Fruit fly (Drosophila melanogaster) whole organism, embryonic: ENCODE results near the gene Plzf.

Experiments used
- Adf1 ChIP-seq: fragments of 200-800 bp; sonication (Bioruptor generic); IDR thresholded peaks from 2 replicates; pipeline ENCODE4 v1.3.6; 2022; ENCODE audit warnings: missing biosample characterization, missing genetic modification characterization
- Atf6 ChIP-seq: fragments of 200-800 bp; sonication (Bioruptor generic); IDR thresholded peaks from 2 replicates; pipeline ENCODE4 v1.3.6; 2022; ENCODE audit warnings: missing biosample characterization, missing genetic modification characterization
- Bdp1 ChIP-seq: fragments of 200-800 bp; sonication (Bioruptor generic); optimal IDR thresholded peaks from 3 replicates; lab custom pipeline; 2016; ENCODE audit warnings: missing biosample characterization, missing genetic modification characterization
- CG10431 ChIP-seq: fragments of 200-800 bp; sonication (Bioruptor generic); optimal IDR thresholded peaks from 3 replicates; lab custom pipeline; 2018; ENCODE audit warnings: missing biosample characterization, mild to moderate bottlenecking, missing genetic modification characterization
- CG10654 ChIP-seq: fragments of 200-800 bp; sonication (Bioruptor generic); optimal IDR thresholded peaks from 2 replicates; lab custom pipeline; 2016; ENCODE audit warnings: missing biosample characterization, missing genetic modification characterization
- CG11398 ChIP-seq: fragments of 200-800 bp; sonication (Bioruptor generic); optimal IDR thresholded peaks from 2 replicates; lab custom pipeline; 2016; ENCODE audit warnings: missing biosample characterization, missing genetic modification characterization
- CG11695 ChIP-seq: fragments of 200-800 bp; sonication (Bioruptor generic); IDR thresholded peaks from 3 replicates; pipeline ENCODE4 v1.3.6; 2022; ENCODE audit warnings: missing biosample characterization, missing genetic modification characterization
- CG12391 ChIP-seq: fragments of 200-800 bp; sonication (Bioruptor generic); optimal IDR thresholded peaks from 3 replicates; lab custom pipeline; 2018; ENCODE audit warnings: missing biosample characterization, mild to moderate bottlenecking, missing genetic modification characterization, moderate library complexity
- CG13287 ChIP-seq: fragments of 200-800 bp; sonication (Bioruptor generic); IDR thresholded peaks from 2 replicates; pipeline ENCODE4 v1.3.6; 2022; ENCODE audit warnings: missing biosample characterization, missing genetic modification characterization; ENCODE audit not compliant: partially characterized antibody
- CG13296 ChIP-seq: fragments of 200-800 bp; sonication (Bioruptor generic); optimal IDR thresholded peaks from 3 replicates; lab custom pipeline; 2018; ENCODE audit warnings: missing biosample characterization, mild to moderate bottlenecking, missing genetic modification characterization
- CG15479 ChIP-seq: fragments of 200-800 bp; sonication (Bioruptor generic); optimal IDR thresholded peaks from 3 replicates; lab custom pipeline; 2019; ENCODE audit warnings: missing biosample characterization, mild to moderate bottlenecking, missing genetic modification characterization, moderate library complexity
- CG17328 ChIP-seq: fragments of 200-800 bp; sonication (Bioruptor generic); IDR thresholded peaks from 2 replicates; pipeline ENCODE4 v1.3.6; 2022; ENCODE audit warnings: missing biosample characterization, missing genetic modification characterization
- CG17361 ChIP-seq: fragments of 200-800 bp; sonication (Bioruptor generic); IDR thresholded peaks from 3 replicates; pipeline ENCODE4 v1.3.6; 2022; ENCODE audit warnings: missing biosample characterization, missing genetic modification characterization
- CG17802 ChIP-seq: fragments of 200-800 bp; sonication (Bioruptor generic); optimal IDR thresholded peaks from 2 replicates; lab custom pipeline; 2018; ENCODE audit warnings: missing biosample characterization, mild to moderate bottlenecking, missing genetic modification characterization, moderate library complexity
- CG30403 ChIP-seq: fragments of 200-800 bp; sonication (Bioruptor generic); optimal IDR thresholded peaks from 3 replicates; lab custom pipeline; 2016; ENCODE audit warnings: missing biosample characterization, missing genetic modification characterization
- CG3065 ChIP-seq: fragments of 200-800 bp; sonication (Bioruptor generic); optimal IDR thresholded peaks from 2 replicates; lab custom pipeline; 2016; ENCODE audit warnings: missing biosample characterization, missing genetic modification characterization
- CG31365 ChIP-seq: fragments of 200-800 bp; sonication (Bioruptor generic); optimal IDR thresholded peaks from 2 replicates; lab custom pipeline; 2018; ENCODE audit warnings: missing biosample characterization, mild to moderate bottlenecking, missing genetic modification characterization
- CG34376 ChIP-seq: fragments of 200-800 bp; sonication (Bioruptor generic); optimal IDR thresholded peaks from 2 replicates; lab custom pipeline; 2018; ENCODE audit warnings: missing biosample characterization, mild to moderate bottlenecking, missing genetic modification characterization
- CG3838 ChIP-seq: fragments of 200-800 bp; sonication (Bioruptor generic); optimal IDR thresholded peaks from 3 replicates; lab custom pipeline; 2016; ENCODE audit warnings: missing biosample characterization, missing genetic modification characterization
- CG4854 ChIP-seq: fragments of 200-800 bp; sonication (Bioruptor generic); optimal IDR thresholded peaks from 2 replicates; lab custom pipeline; 2016; ENCODE audit warnings: missing biosample characterization, missing genetic modification characterization, inconsistent platforms
- CG6654 ChIP-seq: fragments of 200-800 bp; sonication (Bioruptor generic); optimal IDR thresholded peaks from 2 replicates; lab custom pipeline; 2017; ENCODE audit warnings: missing biosample characterization, mild to moderate bottlenecking, missing genetic modification characterization
- CG6683 ChIP-seq: fragments of 200-800 bp; sonication (Bioruptor generic); optimal IDR thresholded peaks from 2 replicates; lab custom pipeline; 2017; ENCODE audit warnings: missing biosample characterization, mild to moderate bottlenecking, missing genetic modification characterization, missing genetic modification reagents
- CG7271 ChIP-seq: fragments of 200-800 bp; sonication (Bioruptor generic); optimal IDR thresholded peaks from 2 replicates; lab custom pipeline; 2018; ENCODE audit warnings: missing biosample characterization, mild to moderate bottlenecking, missing genetic modification characterization, moderate library complexity
- CG8924 ChIP-seq: fragments of 200-800 bp; optimal IDR thresholded peaks from 3 replicates; lab custom pipeline; 2019; ENCODE audit warnings: missing biosample characterization, mild to moderate bottlenecking, missing genetic modification characterization, moderate library complexity
- Eip74EF ChIP-seq, 2 experiments: fragments of 200-800 bp in 1 of 2; fragments of >200 bp in 1 of 2; sonication (Bioruptor generic) in 1 of 2; optimal IDR thresholded peaks; 2 replicates each; lab custom pipeline; 2017 to 2019; ENCODE audit warnings: missing biosample characterization in 2 of 2, missing genetic modification characterization in 2 of 2, mild to moderate bottlenecking in 1 of 2, moderate library complexity in 1 of 2
- Gsc ChIP-seq: fragments of 200-800 bp; sonication (Bioruptor generic); IDR thresholded peaks from 2 replicates; pipeline ENCODE4 v1.3.6; 2022; ENCODE audit warnings: missing biosample characterization, missing genetic modification characterization
- Hey ChIP-seq: fragments of 200-800 bp; sonication (Bioruptor generic); optimal IDR thresholded peaks from 3 replicates; lab custom pipeline; 2018; ENCODE audit warnings: missing biosample characterization, mild to moderate bottlenecking, missing genetic modification characterization
- Hr78 ChIP-seq, 2 experiments: fragments of 200-800 bp in 1 of 2; fragments of >200 bp in 1 of 2; sonication (Bioruptor generic) in 1 of 2; optimal IDR thresholded peaks; 2 replicates each; lab custom pipeline; 2017 to 2019; ENCODE audit warnings: missing biosample characterization in 2 of 2, missing genetic modification characterization in 2 of 2, mild to moderate bottlenecking in 1 of 2, moderate library complexity in 1 of 2
- Max ChIP-seq: fragments of 200-800 bp; sonication (Bioruptor generic); optimal IDR thresholded peaks from 2 replicates; lab custom pipeline; 2016; ENCODE audit warnings: missing biosample characterization, mild to moderate bottlenecking, missing genetic modification characterization
- NC2α ChIP-seq: fragments of 200-800 bp; sonication (Bioruptor generic); optimal IDR thresholded peaks from 2 replicates; lab custom pipeline; 2016; ENCODE audit warnings: missing biosample characterization, missing genetic modification characterization
- Neu2 ChIP-seq: fragments of 200-800 bp; sonication (Bioruptor generic); optimal IDR thresholded peaks from 3 replicates; lab custom pipeline; 2016; ENCODE audit warnings: missing biosample characterization, missing genetic modification characterization, borderline replicate concordance
- Oli ChIP-seq: fragments of 200-800 bp; sonication (Bioruptor generic); optimal IDR thresholded peaks from 2 replicates; lab custom pipeline; 2018; ENCODE audit warnings: missing biosample characterization, mild to moderate bottlenecking, missing genetic modification characterization, moderate library complexity
- Spps ChIP-seq: fragments of 200-800 bp; sonication (Bioruptor generic); optimal IDR thresholded peaks from 2 replicates; lab custom pipeline; 2018; ENCODE audit warnings: missing biosample characterization, mild to moderate bottlenecking, missing genetic modification characterization
- Vsx1 ChIP-seq: fragments of 200-800 bp; sonication (Bioruptor generic); optimal IDR thresholded peaks from 2 replicates; lab custom pipeline; 2017; ENCODE audit warnings: missing biosample characterization, mild to moderate bottlenecking, missing genetic modification characterization, missing genetic modification reagents
- br ChIP-seq: fragments of >200 bp; optimal IDR thresholded peaks from 2 replicates; lab custom pipeline; 2017
- cato ChIP-seq: fragments of 200-800 bp; sonication (Bioruptor generic); optimal IDR thresholded peaks from 2 replicates; lab custom pipeline; 2016; ENCODE audit warnings: missing biosample characterization, missing genetic modification characterization, borderline replicate concordance
- dmrt11E ChIP-seq: fragments of 200-800 bp; sonication (Bioruptor generic); optimal IDR thresholded peaks from 3 replicates; lab custom pipeline; 2018; ENCODE audit warnings: missing biosample characterization, mild to moderate bottlenecking, missing genetic modification characterization, moderate library complexity
- dpn ChIP-seq, 2 experiments: fragments of 200-800 bp; sonication (Bioruptor generic); optimal IDR thresholded peaks; 3 replicates each; lab custom pipeline; 2016; ENCODE audit warnings: missing biosample characterization in 2 of 2, missing genetic modification characterization in 2 of 2
- gro ChIP-seq: fragments of 200-800 bp; sonication (Bioruptor generic); optimal IDR thresholded peaks from 2 replicates; lab custom pipeline; 2016; ENCODE audit warnings: missing biosample characterization, missing genetic modification characterization
- gsb-n ChIP-seq: fragments of 200-800 bp; sonication (Bioruptor generic); optimal IDR thresholded peaks from 3 replicates; lab custom pipeline; 2018; ENCODE audit warnings: missing biosample characterization, mild to moderate bottlenecking, missing genetic modification characterization
- mirr ChIP-seq: fragments of 200-800 bp; sonication (Bioruptor generic); optimal IDR thresholded peaks from 3 replicates; lab custom pipeline; 2018; ENCODE audit warnings: missing biosample characterization, mild to moderate bottlenecking, missing genetic modification characterization
- nerfin-1 ChIP-seq: fragments of 200-800 bp; sonication (Bioruptor generic); optimal IDR thresholded peaks from 3 replicates; lab custom pipeline; 2019; ENCODE audit warnings: missing biosample characterization, mild to moderate bottlenecking, missing genetic modification characterization, moderate library complexity
- odd ChIP-seq: fragments of 200-800 bp; sonication (Bioruptor generic); optimal IDR thresholded peaks from 2 replicates; lab custom pipeline; 2017; ENCODE audit warnings: missing biosample characterization, mild to moderate bottlenecking, missing genetic modification characterization
- sc ChIP-seq, 3 experiments: fragments of >200 bp in 2 of 3; fragments of 200-800 bp in 1 of 3; sonication (Bioruptor generic) in 1 of 3; optimal IDR thresholded peaks; 2 replicates in 2 of 3; 3 replicates in 1 of 3; lab custom pipeline; 2017; ENCODE audit warnings: mild to moderate bottlenecking in 1 of 3, missing biosample characterization in 1 of 3, missing genetic modification characterization in 1 of 3, missing genetic modification reagents in 1 of 3
- sens ChIP-seq: fragments of 200-800 bp; sonication (Bioruptor generic); peaks from one replicate; lab custom pipeline; 2016; ENCODE audit warnings: missing biosample characterization, missing genetic modification characterization
- tap ChIP-seq: fragments of 200-800 bp; optimal IDR thresholded peaks from 3 replicates; lab custom pipeline; 2019; ENCODE audit warnings: missing biosample characterization, mild to moderate bottlenecking, missing genetic modification characterization, moderate library complexity
- tin ChIP-seq: fragments of 200-800 bp; sonication (Bioruptor generic); optimal IDR thresholded peaks from 3 replicates; lab custom pipeline; 2016; ENCODE audit warnings: missing biosample characterization, missing genetic modification characterization
- trh ChIP-seq: fragments of 200-800 bp; sonication (Bioruptor generic); optimal IDR thresholded peaks from 2 replicates; lab custom pipeline; 2016; ENCODE audit warnings: missing biosample characterization, missing genetic modification characterization
- unpg ChIP-seq: fragments of 200-800 bp; sonication (Bioruptor generic); optimal IDR thresholded peaks from 3 replicates; lab custom pipeline; 2018; ENCODE audit warnings: missing biosample characterization, mild to moderate bottlenecking, missing genetic modification characterization, moderate library complexity

Plzf gene

dm6 chr2L:12021193-12021592 lies 27.5 kb downstream of the Plzf start (continued):
- TF ChIP-seq Vsx1 (GFP tag; lab: Kevin White, UChicago) (peak; percentile 81), CG8924 (peak; percentile 59), Hr78 (GFP tag; optimal IDR thresholded peaks at IDR 0.05; lab: Kevin White, UChicago) (no peak), CG15479 (no peak), Eip74EF (GFP tag; optimal IDR thresholded peaks at IDR 0.05; lab: Kevin White, UChicago) (peak in 1 of 2 experiments; percentile 79), Gsc (GFP tag; lab: Robert Waterston, UW) (no peak), CG10654 (peak; percentile 23), CG17802 (tag; lab: Kevin White, UChicago) (peak; percentile 15), sc (optimal IDR thresholded peaks at IDR 0.05; lab: Kevin White, UChicago) (no peak), sc (GFP tag; optimal IDR thresholded peaks at IDR 0.05; lab: Kevin White, UChicago) (peak; percentile 80), CG11398 (GFP tag; lab: Kevin White, UChicago) (peak; percentile 54), tap (peak; percentile 41), odd (peak; percentile 71), CG11695 (GFP tag; lab: Robert Waterston, UW) (peak; percentile 50; the same call in 1 of the 3 replicates), nerfin-1 (tag; lab: Kevin White, UChicago) (peak; percentile 36), Atf6 (GFP tag; lab: Robert Waterston, UW) (peak; percentile 83), sens (GFP tag; lab: Kevin White, UChicago) (peak; percentile 96), Hey (tag; lab: Kevin White, UChicago) (peak; percentile 67), gro (GFP tag; lab: Kevin White, UChicago) (peak; percentile 25), CG4854 (GFP tag; lab: Kevin White, UChicago) (peak; percentile 46), CG34376 (GFP tag; lab: Kevin White, UChicago) (peak; percentile 40), dpn (GFP tag; optimal IDR thresholded peaks at IDR 0.05; lab: Kevin White, UChicago) (peak; percentile 32 to 53), CG7271 (peak; percentile 29), trh (GFP tag; lab: Kevin White, UChicago) (peak; percentile 65), Max (GFP tag; lab: Kevin White, UChicago) (peak; percentile 48), CG10431 (GFP tag; lab: Kevin White, UChicago) (peak; percentile 70), CG17361 (GFP tag; lab: Robert Waterston, UW) (0 out of 3 replicates have a peak, but pooled peaks have one; percentile 13), CG3065 (GFP tag; lab: Kevin White, UChicago) (peak; percentile 40), Adf1 (GFP tag; lab: Robert Waterston, UW) (peak; percentile 46; the same call in 1 of the 2 replicates), CG31365 (tag; lab: Kevin White, UChicago) (peak; percentile 1), dmrt11E (tag; lab: Kevin White, UChicago) (peak; percentile 69), CG3838 (GFP tag; lab: Kevin White, UChicago) (peak; percentile 78), cato (GFP tag; lab: Kevin White, UChicago) (peak; percentile 34), CG13287 (GFP tag; lab: Robert Waterston, UW) (no peak), unpg (GFP tag; lab: Kevin White, UChicago) (peak; percentile 75), Bdp1 (GFP tag; lab: Kevin White, UChicago) (peak; percentile 51), NC2α (peak; percentile 6), CG13296 (peak; percentile 65), mirr (peak; percentile 27), Neu2 (no peak), Oli (tag; lab: Kevin White, UChicago) (peak; percentile 24), gsb-n (tag; lab: Kevin White, UChicago) (peak; percentile 82), CG12391 (peak; percentile 65), CG17328 (peak; percentile 61), CG6683 (GFP tag; lab: Kevin White, UChicago) (peak; percentile 47), tin (no peak), CG30403 (GFP tag; lab: Kevin White, UChicago) (no peak), Spps (tag; lab: Kevin White, UChicago) (peak; percentile 23), CG6654 (GFP tag; lab: Kevin White, UChicago) (no peak), br (lab: Kevin White, UChicago) (no peak)
